Fruit fly (Drosophila melanogaster) whole organism, wandering third instar larva: Measurements from ENCODE around the gene CG5274.
A peak's percentile ranks its signal among the peaks of the same experiment; 100 is the strongest.

Experiments
- Abd-B ChIP-seq: fragments of >200 bp; optimal IDR thresholded peaks from 2 replicates; lab custom pipeline; 2017; ENCODE audit warnings: missing biosample characterization, missing genetic modification characterization
- lola ChIP-seq: fragments of >200 bp; optimal IDR thresholded peaks from 2 replicates; lab custom pipeline; 2017; ENCODE audit warnings: missing biosample characterization, missing genetic modification characterization
- pan ChIP-seq: fragments of >200 bp; optimal IDR thresholded peaks from 2 replicates; lab custom pipeline; 2017
- psq ChIP-seq: fragments of 200-800 bp; sonication (Bioruptor generic); optimal IDR thresholded peaks from 3 replicates; lab custom pipeline; 2017; ENCODE audit warnings: missing biosample characterization, mild to moderate bottlenecking, missing genetic modification characterization, moderate library complexity
- usp ChIP-seq: fragments of >200 bp; optimal IDR thresholded peaks from 2 replicates; lab custom pipeline; 2017; ENCODE audit warnings: missing biosample characterization, missing genetic modification characterization

- TF ChIP-seq pan (lab: Kevin White, UChicago) (no peak), psq (GFP tag; lab: Kevin White, UChicago) (peak; percentile 99), Abd-B (GFP tag; lab: Kevin White, UChicago) (no peak), lola (GFP tag; lab: Kevin White, UChicago) (no peak), usp (GFP tag; lab: Kevin White, UChicago) (no peak)
Measured at dm6 chr3L:20401026-20401912, 26.2 kb downstream of the CG5274 start, which contains the start of gene trbl.
